Fruit fly (Drosophila melanogaster) whole organism, prepupa: Measurements from ENCODE around the gene mag.

Experiments
- CG11294 ChIP-seq: fragments of 200-800 bp; sonication (Bioruptor generic); IDR thresholded peaks from 2 replicates; pipeline ENCODE4 v1.3.6; 2022; ENCODE audit warnings: missing biosample characterization, missing genetic modification characterization
- CG11902 ChIP-seq: fragments of 200-800 bp; sonication (Bioruptor generic); optimal IDR thresholded peaks from 3 replicates; lab custom pipeline; 2016; ENCODE audit warnings: missing biosample characterization, missing genetic modification characterization
- CG15336 ChIP-seq: fragments of 200-800 bp; sonication (Bioruptor generic); IDR thresholded peaks from 2 replicates; pipeline ENCODE4 v1.3.6; 2022; ENCODE audit warnings: missing biosample characterization, missing genetic modification characterization
- CG1621 ChIP-seq: fragments of 200-800 bp; sonication (Bioruptor generic); optimal IDR thresholded peaks from 3 replicates; lab custom pipeline; 2018; ENCODE audit warnings: missing biosample characterization, mild to moderate bottlenecking, missing genetic modification characterization
- CG16779 ChIP-seq: fragments of 200-800 bp; sonication (Bioruptor generic); optimal IDR thresholded peaks from 3 replicates; lab custom pipeline; 2017; ENCODE audit warnings: missing biosample characterization, mild to moderate bottlenecking, missing genetic modification characterization
- CG3032 ChIP-seq: fragments of 200-800 bp; optimal IDR thresholded peaks from 2 replicates; lab custom pipeline; 2019; ENCODE audit warnings: missing biosample characterization, mild to moderate bottlenecking, missing genetic modification characterization, moderate library complexity
- CG31627 ChIP-seq: fragments of 200-800 bp; sonication (Bioruptor generic); optimal IDR thresholded peaks from 3 replicates; lab custom pipeline; 2016; ENCODE audit warnings: missing biosample characterization, missing genetic modification characterization
- CG32006 ChIP-seq: fragments of 200-800 bp; sonication (Bioruptor generic); optimal IDR thresholded peaks from 3 replicates; lab custom pipeline; 2017; ENCODE audit warnings: missing biosample characterization, mild to moderate bottlenecking, missing genetic modification characterization
- CG34406 ChIP-seq: fragments of 200-800 bp; sonication (Bioruptor generic); optimal IDR thresholded peaks from 3 replicates; lab custom pipeline; 2016; ENCODE audit warnings: missing biosample characterization, missing genetic modification characterization
- CG3919 ChIP-seq: fragments of 200-800 bp; sonication (Bioruptor generic); optimal IDR thresholded peaks from 3 replicates; lab custom pipeline; 2016; ENCODE audit warnings: missing biosample characterization, missing genetic modification characterization
- CG4318 ChIP-seq: fragments of 200-800 bp; sonication (Bioruptor generic); optimal IDR thresholded peaks from 3 replicates; lab custom pipeline; 2017; ENCODE audit warnings: missing biosample characterization, mild to moderate bottlenecking, missing genetic modification characterization
- CG6276 ChIP-seq: fragments of 200-800 bp; sonication (Bioruptor generic); optimal IDR thresholded peaks from 2 replicates; lab custom pipeline; 2017; ENCODE audit warnings: missing biosample characterization, mild to moderate bottlenecking, missing genetic modification characterization
- CG6792 ChIP-seq: fragments of 200-800 bp; sonication (Bioruptor generic); optimal IDR thresholded peaks from 3 replicates; lab custom pipeline; 2016; ENCODE audit warnings: missing biosample characterization, missing genetic modification characterization
- CG6854 ChIP-seq: fragments of 200-800 bp; sonication (Bioruptor generic); optimal IDR thresholded peaks from 2 replicates; lab custom pipeline; 2017; ENCODE audit warnings: missing biosample characterization, mild to moderate bottlenecking, missing genetic modification characterization
- CG8119 ChIP-seq: fragments of 200-800 bp; sonication (Bioruptor generic); IDR thresholded peaks from 3 replicates; pipeline ENCODE4 v1.3.6; 2022; ENCODE audit warnings: missing biosample characterization, missing genetic modification characterization
- CG8319 ChIP-seq: fragments of 200-800 bp; sonication (Bioruptor generic); optimal IDR thresholded peaks from 3 replicates; lab custom pipeline; 2016; ENCODE audit warnings: missing biosample characterization, missing genetic modification characterization
- CG8632 ChIP-seq: fragments of 200-800 bp; sonication (Bioruptor generic); optimal IDR thresholded peaks from 3 replicates; lab custom pipeline; 2016; ENCODE audit warnings: missing biosample characterization, missing genetic modification characterization
- Eip75B ChIP-seq: fragments of 200-800 bp; sonication (Bioruptor generic); optimal IDR thresholded peaks from 3 replicates; lab custom pipeline; 2016; ENCODE audit warnings: missing biosample characterization, missing genetic modification characterization
- Eip78C ChIP-seq: fragments of 200-800 bp; sonication (Bioruptor generic); peaks from one replicate; lab custom pipeline; 2016; ENCODE audit warnings: missing biosample characterization, missing genetic modification characterization
- Ets21C ChIP-seq: fragments of 200-800 bp; sonication (Bioruptor generic); optimal IDR thresholded peaks from 3 replicates; lab custom pipeline; 2016; ENCODE audit warnings: missing biosample characterization, missing genetic modification characterization
- Ets96B ChIP-seq: fragments of 200-800 bp; optimal IDR thresholded peaks from 2 replicates; lab custom pipeline; 2019; ENCODE audit warnings: missing biosample characterization, mild to moderate bottlenecking, missing genetic modification characterization, moderate library complexity
- Gug ChIP-seq: fragments of 200-800 bp; sonication (Bioruptor generic); IDR thresholded peaks from 2 replicates; pipeline ENCODE4 v1.3.6; 2022; ENCODE audit warnings: missing biosample characterization, missing genetic modification characterization
- Hr38 ChIP-seq: sonication (Bioruptor generic); optimal IDR thresholded peaks from 2 replicates; lab custom pipeline; 2016; ENCODE audit warnings: missing biosample characterization, missing genetic modification characterization
- Hr39 ChIP-seq: fragments of 200-800 bp; sonication (Bioruptor generic); optimal IDR thresholded peaks from 2 replicates; lab custom pipeline; 2016; ENCODE audit warnings: missing biosample characterization, missing genetic modification characterization
- Hr4 ChIP-seq: fragments of 200-800 bp; sonication (Bioruptor generic); optimal IDR thresholded peaks from 3 replicates; lab custom pipeline; 2016; ENCODE audit warnings: missing biosample characterization, missing genetic modification characterization
- Lpt ChIP-seq: fragments of 200-800 bp; sonication (Bioruptor generic); optimal IDR thresholded peaks from 3 replicates; lab custom pipeline; 2016; ENCODE audit warnings: missing biosample characterization, missing genetic modification characterization
- Met ChIP-seq: fragments of 200-800 bp; sonication (Bioruptor generic); optimal IDR thresholded peaks from 3 replicates; lab custom pipeline; 2016; ENCODE audit warnings: missing biosample characterization, missing genetic modification characterization
- OdsH ChIP-seq: fragments of 200-800 bp; sonication (Bioruptor generic); optimal IDR thresholded peaks from 3 replicates; lab custom pipeline; 2016; ENCODE audit warnings: missing biosample characterization, missing genetic modification characterization
- Sox15 ChIP-seq: fragments of 200-800 bp; sonication (Bioruptor generic); optimal IDR thresholded peaks from 3 replicates; lab custom pipeline; 2016; ENCODE audit warnings: missing biosample characterization, missing genetic modification characterization
- acj6 ChIP-seq: fragments of 200-800 bp; sonication (Bioruptor generic); optimal IDR thresholded peaks from 3 replicates; lab custom pipeline; 2016; ENCODE audit warnings: missing biosample characterization, missing genetic modification characterization
- cyc ChIP-seq: fragments of 200-800 bp; sonication (Bioruptor generic); optimal IDR thresholded peaks from 3 replicates; lab custom pipeline; 2016; ENCODE audit warnings: missing biosample characterization, missing genetic modification characterization
- dsx ChIP-seq: fragments of 200-800 bp; optimal IDR thresholded peaks from 3 replicates; lab custom pipeline; 2019; ENCODE audit warnings: missing biosample characterization, mild to moderate bottlenecking, missing genetic modification characterization, moderate library complexity; ENCODE audit not compliant: poor library complexity, severe bottlenecking
- eg ChIP-seq: fragments of 200-800 bp; sonication (Bioruptor generic); IDR thresholded peaks from 3 replicates; pipeline ENCODE4 v1.3.6; 2022; ENCODE audit warnings: missing biosample characterization, missing genetic modification characterization
- esn ChIP-seq: fragments of 200-800 bp; sonication (Bioruptor generic); optimal IDR thresholded peaks from 2 replicates; lab custom pipeline; 2016; ENCODE audit warnings: missing biosample characterization, mild to moderate bottlenecking, missing genetic modification characterization, moderate library complexity
- fd85E ChIP-seq: fragments of 200-800 bp; sonication (Bioruptor generic); optimal IDR thresholded peaks from 3 replicates; lab custom pipeline; 2016; ENCODE audit warnings: missing biosample characterization, missing genetic modification characterization
- fkh ChIP-seq: fragments of 200-800 bp; sonication (Bioruptor generic); optimal IDR thresholded peaks from 3 replicates; lab custom pipeline; 2017; ENCODE audit warnings: missing biosample characterization, mild to moderate bottlenecking, missing genetic modification characterization, moderate library complexity
- lz ChIP-seq: fragments of 200-800 bp; sonication (Bioruptor generic); optimal IDR thresholded peaks from 3 replicates; lab custom pipeline; 2016; ENCODE audit warnings: missing biosample characterization, missing genetic modification characterization
- pdm3 ChIP-seq: fragments of 200-800 bp; sonication (Bioruptor generic); optimal IDR thresholded peaks from 3 replicates; lab custom pipeline; 2016; ENCODE audit warnings: missing biosample characterization, missing genetic modification characterization
- spab ChIP-seq: fragments of 200-800 bp; sonication (Bioruptor generic); optimal IDR thresholded peaks from 2 replicates; lab custom pipeline; 2017; ENCODE audit warnings: missing biosample characterization, mild to moderate bottlenecking, missing genetic modification characterization, missing genetic modification reagents
- ss ChIP-seq, 2 experiments: fragments of 200-800 bp; sonication (Bioruptor generic); optimal IDR thresholded peaks; 2 replicates in 1 of 2; 3 replicates in 1 of 2; lab custom pipeline; 2017 to 2018; ENCODE audit warnings: mild to moderate bottlenecking in 2 of 2, missing biosample characterization in 2 of 2, missing genetic modification characterization in 2 of 2, moderate library complexity in 1 of 2
- svp ChIP-seq: fragments of 200-800 bp; sonication (Bioruptor generic); peaks from one replicate; lab custom pipeline; 2016; ENCODE audit warnings: missing biosample characterization, missing genetic modification characterization
- topi ChIP-seq: fragments of 200-800 bp; sonication (Bioruptor generic); optimal IDR thresholded peaks from 3 replicates; lab custom pipeline; 2016; ENCODE audit warnings: missing biosample characterization, missing genetic modification characterization
- vri ChIP-seq: fragments of 200-800 bp; sonication (Bioruptor generic); optimal IDR thresholded peaks from 3 replicates; lab custom pipeline; 2016; ENCODE audit warnings: missing biosample characterization, mild to moderate bottlenecking, missing genetic modification characterization

Gene mag

dm6 chr3L:20441632-20442469 is 18.6 kb upstream of the mag start, which contains the start of gene CG5910 (continued):
- TF ChIP-seq topi (GFP tag; lab: Kevin White, UChicago) = no peak
- peak; percentile 82 for TF ChIP-seq dsx

dm6 chr3L:20442674-20443313 is 17.7 kb upstream of the mag start:
- TF ChIP-seq CG8119 (GFP tag; lab: Robert Waterston, UW) (no peak), CG16779 (tag; lab: Kevin White, UChicago) (no peak), Eip78C (GFP tag; lab: Kevin White, UChicago) (peak; percentile 38), Gug (GFP tag; lab: Robert Waterston, UW) (no peak), CG11294 (no peak)
- TF ChIP-seq, all 60 proteins: peak for 1

- TF ChIP-seq Hr4 (peak; percentile 77), Hr38 (no peak), Hr39 (GFP tag; lab: Kevin White, UChicago) (peak; percentile 81), CG6854 (peak; percentile 82), ss (GFP tag; optimal IDR thresholded peaks at IDR 0.05; lab: Kevin White, UChicago) (peak; percentile 58 to 73), CG3032 (tag; lab: Kevin White, UChicago) (peak; percentile 73), spab (GFP tag; lab: Kevin White, UChicago) (peak; percentile 80), vri (GFP tag; lab: Kevin White, UChicago) (peak; percentile 82), CG16779 (tag; lab: Kevin White, UChicago) (peak; percentile 80), acj6 (GFP tag; lab: Kevin White, UChicago) (peak; percentile 92), CG8319 (GFP tag; lab: Kevin White, UChicago) (peak; percentile 89), pdm3 (GFP tag; lab: Kevin White, UChicago) (peak; percentile 82), lz (GFP tag; lab: Kevin White, UChicago) (peak; percentile 84), CG8632 (GFP tag; lab: Kevin White, UChicago) (peak; percentile 93), CG4318 (peak; percentile 81), CG15336 (peak; percentile 89), Eip78C (GFP tag; lab: Kevin White, UChicago) (peak; percentile 96), Lpt (GFP tag; lab: Kevin White, UChicago) (peak; percentile 82), esn (GFP tag; lab: Kevin White, UChicago) (peak; percentile 93), Eip75B (GFP tag; lab: Kevin White, UChicago) (peak; percentile 85), CG31627 (GFP tag; lab: Kevin White, UChicago) (peak; percentile 75), fkh (GFP tag; lab: Kevin White, UChicago) (peak; percentile 23), topi (GFP tag; lab: Kevin White, UChicago) (peak; percentile 91), CG8119 (GFP tag; lab: Robert Waterston, UW) (peak; percentile 86), CG3919 (peak; percentile 94), Met (GFP tag; lab: Kevin White, UChicago) (peak; percentile 87), svp (GFP tag; lab: Kevin White, UChicago) (peak; percentile 96), CG11294 (peak; percentile 80), eg (GFP tag; lab: Robert Waterston, UW) (peak; percentile 92), Ets21C (GFP tag; lab: Kevin White, UChicago) (peak; percentile 71), Ets96B (tag; lab: Kevin White, UChicago) (peak; percentile 82), CG6276 (peak; percentile 86), cyc (GFP tag; lab: Kevin White, UChicago) (peak; percentile 81), OdsH (GFP tag; lab: Kevin White, UChicago) (peak; percentile 94), Sox15 (GFP tag; lab: Kevin White, UChicago) (peak; percentile 83), fd85E (GFP tag; lab: Kevin White, UChicago) (peak; percentile 71), CG11902 (peak; percentile 80), CG32006 (GFP tag; lab: Kevin White, UChicago) (peak; percentile 91), CG34406 (GFP tag; lab: Kevin White, UChicago) (peak; percentile 91), CG6792 (GFP tag; lab: Kevin White, UChicago) (peak; percentile 89), CG1621 (tag; lab: Kevin White, UChicago) (peak; percentile 80)
Observed at dm6 chr3L:20444815-20445519, 15.5 kb upstream of the mag start.
